Worm (Caenorhabditis elegans) whole organism, L3 larva: Measurements from ENCODE around the gene K02D3.2.

ENCODE experiments used
- R02D3.7 ChIP-seq: fragments of 150-350 bp; optimal IDR thresholded peaks from 2 replicates; lab custom pipeline; 2014; ENCODE audit warnings: missing biosample characterization, missing genetic modification characterization
- aly-2 ChIP-seq: fragments of 150-350 bp; optimal IDR thresholded peaks from 2 replicates; lab custom pipeline; 2014; ENCODE audit warnings: missing biosample characterization, missing genetic modification characterization
- ceh-82 ChIP-seq: fragments of 150-350 bp; optimal IDR thresholded peaks from 2 replicates; lab custom pipeline; 2014; ENCODE audit warnings: missing biosample characterization, missing genetic modification characterization
- egl-5 ChIP-seq: fragments of 150-350 bp; optimal IDR thresholded peaks from 2 replicates; lab custom pipeline; 2017; ENCODE audit warnings: missing biosample characterization, missing genetic modification reagents, missing genetic modification characterization, inconsistent platforms
- elt-3 ChIP-seq, 3 experiments: fragments of 150-350 bp in 1 of 3; sonication (generic microtip) in 2 of 3; optimal IDR thresholded peaks; 2 replicates in 2 of 3; 4 replicates in 1 of 3; lab custom pipeline; 2014 to 2017; ENCODE audit warnings: missing biosample characterization in 3 of 3, missing genetic modification characterization in 3 of 3
- fkh-10 ChIP-seq: sonication (generic microtip); optimal IDR thresholded peaks from 2 replicates; lab custom pipeline; 2017; ENCODE audit warnings: missing biosample characterization, missing genetic modification reagents, missing genetic modification characterization
- lin-15B ChIP-seq: fragments of 150-350 bp; optimal IDR thresholded peaks from 2 replicates; lab custom pipeline; 2014; ENCODE audit warnings: missing biosample characterization, missing genetic modification characterization
- lin-39 ChIP-seq: fragments of 150-350 bp; optimal IDR thresholded peaks from 2 replicates; lab custom pipeline; 2018; ENCODE audit warnings: missing biosample characterization, missing genetic modification reagents, missing genetic modification characterization
- lsy-12 ChIP-seq: sonication (generic microtip); optimal IDR thresholded peaks from 2 replicates; lab custom pipeline; 2016; ENCODE audit warnings: mild to moderate bottlenecking, missing genetic modification characterization, missing compliant biosample characterization
- nhr-11 ChIP-seq: fragments of 150-350 bp; optimal IDR thresholded peaks from 2 replicates; lab custom pipeline; 2014; ENCODE audit warnings: missing biosample characterization, missing genetic modification characterization
- nhr-23 ChIP-seq: fragments of 150-350 bp; optimal IDR thresholded peaks from 2 replicates; lab custom pipeline; 2014; ENCODE audit warnings: missing biosample characterization, missing genetic modification reagents, missing genetic modification characterization
- nhr-28 ChIP-seq: fragments of 150-350 bp; optimal IDR thresholded peaks from 2 replicates; lab custom pipeline; 2014; ENCODE audit warnings: missing biosample characterization, missing genetic modification characterization
- nhr-76 ChIP-seq: fragments of 150-350 bp; sonication (generic microtip); optimal IDR thresholded peaks from 5 replicates; lab custom pipeline; 2014; ENCODE audit warnings: missing biosample characterization, missing genetic modification characterization
- sea-2 ChIP-seq: fragments of 150-350 bp; sonication (generic microtip); optimal IDR thresholded peaks from 4 replicates; lab custom pipeline; 2014; ENCODE audit warnings: missing biosample characterization, missing genetic modification reagents, missing genetic modification characterization

DNA sequence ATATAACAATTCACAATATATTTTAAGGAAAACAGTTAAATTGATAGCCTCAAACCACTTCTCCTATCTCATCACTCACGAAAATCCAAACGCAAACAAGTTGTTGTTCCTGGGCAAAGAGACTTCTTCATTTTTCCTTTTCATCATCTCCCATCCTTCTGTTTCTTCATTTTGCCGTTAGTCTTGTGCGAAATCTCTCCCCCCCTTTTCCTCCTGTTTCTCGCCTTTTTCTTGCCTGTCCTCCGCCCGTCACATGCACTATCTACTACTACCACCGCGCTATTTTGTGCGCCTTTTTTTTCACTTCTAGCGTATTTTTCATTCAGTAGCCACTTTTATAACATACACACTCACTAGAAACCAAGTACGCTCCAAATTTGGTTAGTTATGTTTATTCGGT lies 42.7 kb upstream of the K02D3.2 start:
- TF ChIP-seq lin-39 (tag; lab: Kevin White, UChicago) (no peak), R02D3.7 (tag; lab: Kevin White, UChicago) (no peak), nhr-76 (tag; lab: Kevin White, UChicago) (no peak), lin-15B (tag; lab: Kevin White, UChicago) (no peak), nhr-23 (tag; lab: Kevin White, UChicago) (peak; percentile 46), lsy-12 (no peak), sea-2 (no peak), nhr-28 (tag; lab: Kevin White, UChicago) (no peak), ceh-82 (no peak), aly-2 (tag; lab: Kevin White, UChicago) (no peak), nhr-11 (no peak), egl-5 (tag; lab: Kevin White, UChicago) (no peak), fkh-10 (GFP tag; lab: Kevin White, UChicago) (no peak), elt-3 (tag; optimal IDR thresholded peaks at IDR 0.05; lab: Kevin White, UChicago) (no peak)
